Fruit fly (Drosophila melanogaster) whole organism, prepupa: ENCODE data around the gene CG15239.
A peak's percentile ranks its signal among the peaks of the same experiment; 100 is the strongest.

Source experiments
- Blimp-1 ChIP-seq: fragments of 200-800 bp; sonication (Bioruptor generic); optimal IDR thresholded peaks from 3 replicates; lab custom pipeline; 2017; ENCODE audit warnings: missing biosample characterization, missing genetic modification characterization, mild to moderate bottlenecking, moderate library complexity, missing genetic modification reagents
- CG10669 ChIP-seq: fragments of 200-800 bp; sonication (Bioruptor generic); optimal IDR thresholded peaks from 3 replicates; lab custom pipeline; 2018; ENCODE audit warnings: missing biosample characterization, mild to moderate bottlenecking, missing genetic modification characterization, moderate library complexity
- CG11294 ChIP-seq: fragments of 200-800 bp; sonication (Bioruptor generic); IDR thresholded peaks from 2 replicates; pipeline ENCODE4 v1.3.6; 2022; ENCODE audit warnings: missing biosample characterization, missing genetic modification characterization
- CG11762 ChIP-seq: fragments of 200-800 bp; sonication (Bioruptor generic); optimal IDR thresholded peaks from 3 replicates; lab custom pipeline; 2016; ENCODE audit warnings: missing biosample characterization, missing genetic modification characterization; ENCODE audit not compliant: insufficient read depth
- CG15336 ChIP-seq: fragments of 200-800 bp; sonication (Bioruptor generic); IDR thresholded peaks from 2 replicates; pipeline ENCODE4 v1.3.6; 2022; ENCODE audit warnings: missing biosample characterization, missing genetic modification characterization
- CG1621 ChIP-seq: fragments of 200-800 bp; sonication (Bioruptor generic); optimal IDR thresholded peaks from 3 replicates; lab custom pipeline; 2018; ENCODE audit warnings: missing biosample characterization, mild to moderate bottlenecking, missing genetic modification characterization
- CG3032 ChIP-seq: fragments of 200-800 bp; optimal IDR thresholded peaks from 2 replicates; lab custom pipeline; 2019; ENCODE audit warnings: missing biosample characterization, mild to moderate bottlenecking, missing genetic modification characterization, moderate library complexity
- CG31627 ChIP-seq: fragments of 200-800 bp; sonication (Bioruptor generic); optimal IDR thresholded peaks from 3 replicates; lab custom pipeline; 2016; ENCODE audit warnings: missing biosample characterization, missing genetic modification characterization
- CG3919 ChIP-seq: fragments of 200-800 bp; sonication (Bioruptor generic); optimal IDR thresholded peaks from 3 replicates; lab custom pipeline; 2016; ENCODE audit warnings: missing biosample characterization, missing genetic modification characterization
- CG4318 ChIP-seq: fragments of 200-800 bp; sonication (Bioruptor generic); optimal IDR thresholded peaks from 3 replicates; lab custom pipeline; 2017; ENCODE audit warnings: missing biosample characterization, mild to moderate bottlenecking, missing genetic modification characterization
- CG6276 ChIP-seq: fragments of 200-800 bp; sonication (Bioruptor generic); optimal IDR thresholded peaks from 2 replicates; lab custom pipeline; 2017; ENCODE audit warnings: missing biosample characterization, mild to moderate bottlenecking, missing genetic modification characterization
- CG6808 ChIP-seq: fragments of 200-800 bp; sonication (Bioruptor generic); optimal IDR thresholded peaks from 3 replicates; lab custom pipeline; 2017; ENCODE audit warnings: missing biosample characterization, missing genetic modification characterization, mild to moderate bottlenecking, moderate library complexity, missing genetic modification reagents
- CG6854 ChIP-seq: fragments of 200-800 bp; sonication (Bioruptor generic); optimal IDR thresholded peaks from 2 replicates; lab custom pipeline; 2017; ENCODE audit warnings: missing biosample characterization, mild to moderate bottlenecking, missing genetic modification characterization
- CG7368 ChIP-seq: fragments of 200-800 bp; sonication (Bioruptor generic); optimal IDR thresholded peaks from 3 replicates; lab custom pipeline; 2016; ENCODE audit warnings: missing biosample characterization, missing genetic modification characterization
- CG8319 ChIP-seq: fragments of 200-800 bp; sonication (Bioruptor generic); optimal IDR thresholded peaks from 3 replicates; lab custom pipeline; 2016; ENCODE audit warnings: missing biosample characterization, missing genetic modification characterization
- CG8632 ChIP-seq: fragments of 200-800 bp; sonication (Bioruptor generic); optimal IDR thresholded peaks from 3 replicates; lab custom pipeline; 2016; ENCODE audit warnings: missing biosample characterization, missing genetic modification characterization
- Eip75B ChIP-seq: fragments of 200-800 bp; sonication (Bioruptor generic); optimal IDR thresholded peaks from 3 replicates; lab custom pipeline; 2016; ENCODE audit warnings: missing biosample characterization, missing genetic modification characterization
- Eip78C ChIP-seq: fragments of 200-800 bp; sonication (Bioruptor generic); peaks from one replicate; lab custom pipeline; 2016; ENCODE audit warnings: missing biosample characterization, missing genetic modification characterization
- Eip93F ChIP-seq: fragments of 200-800 bp; sonication (Bioruptor generic); optimal IDR thresholded peaks from 2 replicates; lab custom pipeline; 2016; ENCODE audit warnings: missing biosample characterization, mild to moderate bottlenecking, missing genetic modification characterization
- Gug ChIP-seq: fragments of 200-800 bp; sonication (Bioruptor generic); IDR thresholded peaks from 2 replicates; pipeline ENCODE4 v1.3.6; 2022; ENCODE audit warnings: missing biosample characterization, missing genetic modification characterization
- Hr39 ChIP-seq: fragments of 200-800 bp; sonication (Bioruptor generic); optimal IDR thresholded peaks from 2 replicates; lab custom pipeline; 2016; ENCODE audit warnings: missing biosample characterization, missing genetic modification characterization
- Hr4 ChIP-seq: fragments of 200-800 bp; sonication (Bioruptor generic); optimal IDR thresholded peaks from 3 replicates; lab custom pipeline; 2016; ENCODE audit warnings: missing biosample characterization, missing genetic modification characterization
- Met ChIP-seq: fragments of 200-800 bp; sonication (Bioruptor generic); optimal IDR thresholded peaks from 3 replicates; lab custom pipeline; 2016; ENCODE audit warnings: missing biosample characterization, missing genetic modification characterization
- OdsH ChIP-seq: fragments of 200-800 bp; sonication (Bioruptor generic); optimal IDR thresholded peaks from 3 replicates; lab custom pipeline; 2016; ENCODE audit warnings: missing biosample characterization, missing genetic modification characterization
- Sox14 ChIP-seq: fragments of 200-800 bp; sonication (Bioruptor generic); optimal IDR thresholded peaks from 3 replicates; lab custom pipeline; 2016; ENCODE audit warnings: missing biosample characterization, missing genetic modification characterization
- Sox15 ChIP-seq: fragments of 200-800 bp; sonication (Bioruptor generic); optimal IDR thresholded peaks from 3 replicates; lab custom pipeline; 2016; ENCODE audit warnings: missing biosample characterization, missing genetic modification characterization
- achi ChIP-seq: fragments of 200-800 bp; sonication (Bioruptor generic); optimal IDR thresholded peaks from 3 replicates; lab custom pipeline; 2016; ENCODE audit warnings: missing biosample characterization, missing genetic modification characterization
- acj6 ChIP-seq: fragments of 200-800 bp; sonication (Bioruptor generic); optimal IDR thresholded peaks from 3 replicates; lab custom pipeline; 2016; ENCODE audit warnings: missing biosample characterization, missing genetic modification characterization
- cyc ChIP-seq: fragments of 200-800 bp; sonication (Bioruptor generic); optimal IDR thresholded peaks from 3 replicates; lab custom pipeline; 2016; ENCODE audit warnings: missing biosample characterization, missing genetic modification characterization
- dsx ChIP-seq: fragments of 200-800 bp; optimal IDR thresholded peaks from 3 replicates; lab custom pipeline; 2019; ENCODE audit warnings: missing biosample characterization, mild to moderate bottlenecking, missing genetic modification characterization, moderate library complexity; ENCODE audit not compliant: poor library complexity, severe bottlenecking
- eg ChIP-seq: fragments of 200-800 bp; sonication (Bioruptor generic); IDR thresholded peaks from 3 replicates; pipeline ENCODE4 v1.3.6; 2022; ENCODE audit warnings: missing biosample characterization, missing genetic modification characterization
- esn ChIP-seq: fragments of 200-800 bp; sonication (Bioruptor generic); optimal IDR thresholded peaks from 2 replicates; lab custom pipeline; 2016; ENCODE audit warnings: missing biosample characterization, mild to moderate bottlenecking, missing genetic modification characterization, moderate library complexity
- fd59A ChIP-seq: fragments of 200-800 bp; sonication (Bioruptor generic); optimal IDR thresholded peaks from 2 replicates; lab custom pipeline; 2017; ENCODE audit warnings: missing biosample characterization, mild to moderate bottlenecking, missing genetic modification characterization, missing genetic modification reagents
- fd85E ChIP-seq: fragments of 200-800 bp; sonication (Bioruptor generic); optimal IDR thresholded peaks from 3 replicates; lab custom pipeline; 2016; ENCODE audit warnings: missing biosample characterization, missing genetic modification characterization
- fkh ChIP-seq: fragments of 200-800 bp; sonication (Bioruptor generic); optimal IDR thresholded peaks from 3 replicates; lab custom pipeline; 2017; ENCODE audit warnings: missing biosample characterization, mild to moderate bottlenecking, missing genetic modification characterization, moderate library complexity
- lz ChIP-seq: fragments of 200-800 bp; sonication (Bioruptor generic); optimal IDR thresholded peaks from 3 replicates; lab custom pipeline; 2016; ENCODE audit warnings: missing biosample characterization, missing genetic modification characterization
- net ChIP-seq: fragments of 200-800 bp; sonication (Bioruptor generic); optimal IDR thresholded peaks from 3 replicates; lab custom pipeline; 2016; ENCODE audit warnings: missing biosample characterization, missing genetic modification characterization
- salr ChIP-seq, 2 experiments: fragments of 200-800 bp; sonication (Bioruptor generic); optimal IDR thresholded peaks; 3 replicates each; lab custom pipeline; 2016 to 2018; ENCODE audit warnings: missing biosample characterization in 2 of 2, missing genetic modification characterization in 2 of 2, mild to moderate bottlenecking in 1 of 2
- spab ChIP-seq: fragments of 200-800 bp; sonication (Bioruptor generic); optimal IDR thresholded peaks from 2 replicates; lab custom pipeline; 2017; ENCODE audit warnings: missing biosample characterization, mild to moderate bottlenecking, missing genetic modification characterization, missing genetic modification reagents
- svp ChIP-seq: fragments of 200-800 bp; sonication (Bioruptor generic); peaks from one replicate; lab custom pipeline; 2016; ENCODE audit warnings: missing biosample characterization, missing genetic modification characterization
- topi ChIP-seq: fragments of 200-800 bp; sonication (Bioruptor generic); optimal IDR thresholded peaks from 3 replicates; lab custom pipeline; 2016; ENCODE audit warnings: missing biosample characterization, missing genetic modification characterization
- vri ChIP-seq: fragments of 200-800 bp; sonication (Bioruptor generic); optimal IDR thresholded peaks from 3 replicates; lab custom pipeline; 2016; ENCODE audit warnings: missing biosample characterization, mild to moderate bottlenecking, missing genetic modification characterization

The CG15239 gene

dm6 chrX:3931669-3932068, 47.7 kb downstream of the CG15239 start (continued):
- TF ChIP-seq OdsH (GFP tag; lab: Kevin White, UChicago) = peak; percentile 45
- peak; percentile 51 for TF ChIP-seq CG10669 (GFP tag; lab: Kevin White, UChicago)
- TF ChIP-seq CG11294 (GFP tag; lab: Robert Waterston, UW) = peak; percentile 41; the same call in 1 of the 2 replicates
- TF ChIP-seq net = peak; percentile 27
- peak; percentile 27 for TF ChIP-seq Met (GFP tag; lab: Kevin White, UChicago)
- TF ChIP-seq spab = peak; percentile 52
- peak; percentile 54 for TF ChIP-seq CG3032
- peak; percentile 34 for TF ChIP-seq CG6808 (GFP tag; lab: Kevin White, UChicago)
- peak; percentile 59 for TF ChIP-seq Gug (GFP tag; lab: Robert Waterston, UW)
- peak; percentile 63 for TF ChIP-seq achi
- TF ChIP-seq Hr39 (GFP tag; lab: Kevin White, UChicago) = peak; percentile 12
- no peak for TF ChIP-seq fd85E (GFP tag; lab: Kevin White, UChicago)
- TF ChIP-seq svp = peak; percentile 54
- TF ChIP-seq cyc = peak; percentile 3
- TF ChIP-seq CG3919 (GFP tag; lab: Kevin White, UChicago) = peak; percentile 71
- peak; percentile 23 for TF ChIP-seq topi (GFP tag; lab: Kevin White, UChicago)
- TF ChIP-seq CG1621 (tag; lab: Kevin White, UChicago) = peak; percentile 56
- TF ChIP-seq CG6854 (GFP tag; lab: Kevin White, UChicago) = no peak
- peak in 1 of 2 experiments; percentile 33 for TF ChIP-seq salr (GFP tag; optimal IDR thresholded peaks at IDR 0.05; lab: Kevin White, UChicago)
- TF ChIP-seq eg = peak; percentile 70
- no peak for TF ChIP-seq fkh (GFP tag; lab: Kevin White, UChicago)

DNA sequence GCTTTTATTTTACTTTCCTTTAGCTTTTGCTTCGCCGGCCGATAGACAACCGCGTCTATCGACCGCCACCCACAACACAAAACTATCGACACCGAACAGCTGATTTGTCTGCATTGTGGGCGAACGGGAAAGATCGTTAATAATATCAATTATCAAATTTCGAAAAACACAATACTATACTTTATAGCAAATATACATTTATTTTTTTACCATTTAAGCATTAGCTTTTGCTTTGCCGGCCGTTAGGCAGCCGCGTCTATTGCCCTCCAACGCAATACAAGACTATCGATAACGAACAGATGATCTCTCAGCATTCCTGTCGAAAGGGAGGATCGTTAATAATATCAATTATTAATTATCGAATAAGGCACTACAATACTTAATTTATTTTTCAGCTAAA, 52.2 kb downstream of the CG15239 start, which contains the start of the genes CG2938 and Glos:
Gene CG2938, minus strand, starts transcription at position 296 of the 400 bp plus-strand sequence.
Gene Glos, plus strand, starts transcription at position 344 of the 400 bp plus-strand sequence.
- TF ChIP-seq Hr39 (GFP tag; lab: Kevin White, UChicago) (no peak), vri (GFP tag; lab: Kevin White, UChicago) (no peak), CG3032 (no peak), svp (peak; percentile 21), Eip93F (GFP tag; lab: Kevin White, UChicago) (no peak), fd59A (GFP tag; lab: Kevin White, UChicago) (no peak), Eip78C (GFP tag; lab: Kevin White, UChicago) (peak; percentile 73), CG4318 (GFP tag; lab: Kevin White, UChicago) (no peak), CG31627 (GFP tag; lab: Kevin White, UChicago) (no peak), CG7368 (GFP tag; lab: Kevin White, UChicago) (no peak), lz (GFP tag; lab: Kevin White, UChicago) (no peak), CG6854 (GFP tag; lab: Kevin White, UChicago) (no peak), Eip75B (GFP tag; lab: Kevin White, UChicago) (no peak), CG11294 (GFP tag; lab: Robert Waterston, UW) (no peak), CG8319 (GFP tag; lab: Kevin White, UChicago) (no peak), Sox15 (GFP tag; lab: Kevin White, UChicago) (no peak), CG15336 (GFP tag; lab: Robert Waterston, UW) (no peak), Hr4 (GFP tag; lab: Kevin White, UChicago) (no peak), OdsH (GFP tag; lab: Kevin White, UChicago) (no peak), CG10669 (GFP tag; lab: Kevin White, UChicago) (no peak), esn (GFP tag; lab: Kevin White, UChicago) (no peak), acj6 (GFP tag; lab: Kevin White, UChicago) (no peak), Blimp-1 (GFP tag; lab: Kevin White, UChicago) (no peak), CG11762 (GFP tag; lab: Kevin White, UChicago) (no peak), dsx (GFP tag; lab: Kevin White, UChicago) (no peak), CG6276 (GFP tag; lab: Kevin White, UChicago) (no peak), salr (GFP tag; optimal IDR thresholded peaks at IDR 0.05; lab: Kevin White, UChicago) (no peak), Met (GFP tag; lab: Kevin White, UChicago) (peak; percentile 10), Sox14 (GFP tag; lab: Kevin White, UChicago) (peak; percentile 20), CG8632 (no peak)
